Worm (Caenorhabditis elegans) whole organism, L3 larva: ENCODE results near the gene col-141.

Experiments
- ama-1 ChIP-seq: fragments of 150-350 bp; optimal IDR thresholded peaks from 2 replicates; lab custom pipeline; 2018
- fkh-10 ChIP-seq: sonication (generic microtip); optimal IDR thresholded peaks from 2 replicates; lab custom pipeline; 2017; ENCODE audit warnings: missing biosample characterization, missing genetic modification reagents, missing genetic modification characterization
- fos-1 ChIP-seq: fragments of 150-350 bp; optimal IDR thresholded peaks from 2 replicates; lab custom pipeline; 2014; ENCODE audit warnings: missing biosample characterization, missing genetic modification characterization
- lin-39 ChIP-seq: fragments of 150-350 bp; optimal IDR thresholded peaks from 2 replicates; lab custom pipeline; 2018; ENCODE audit warnings: missing biosample characterization, missing genetic modification reagents, missing genetic modification characterization
- nhr-25 ChIP-seq: sonication (generic microtip); optimal IDR thresholded peaks from 2 replicates; lab custom pipeline; 2017; ENCODE audit warnings: missing biosample characterization, missing genetic modification characterization
- skn-1 ChIP-seq: fragments of 150-350 bp; optimal IDR thresholded peaks from 2 replicates; lab custom pipeline; 2014; ENCODE audit warnings: missing biosample characterization, missing genetic modification characterization
- snpc-4 ChIP-seq: fragments of 150-350 bp; optimal IDR thresholded peaks from 2 replicates; lab custom pipeline; 2014; ENCODE audit warnings: missing biosample characterization, missing genetic modification characterization
- zag-1 ChIP-seq: fragments of 150-350 bp; optimal IDR thresholded peaks from 2 replicates; lab custom pipeline; 2014; ENCODE audit warnings: missing biosample characterization, missing genetic modification characterization

DNA sequence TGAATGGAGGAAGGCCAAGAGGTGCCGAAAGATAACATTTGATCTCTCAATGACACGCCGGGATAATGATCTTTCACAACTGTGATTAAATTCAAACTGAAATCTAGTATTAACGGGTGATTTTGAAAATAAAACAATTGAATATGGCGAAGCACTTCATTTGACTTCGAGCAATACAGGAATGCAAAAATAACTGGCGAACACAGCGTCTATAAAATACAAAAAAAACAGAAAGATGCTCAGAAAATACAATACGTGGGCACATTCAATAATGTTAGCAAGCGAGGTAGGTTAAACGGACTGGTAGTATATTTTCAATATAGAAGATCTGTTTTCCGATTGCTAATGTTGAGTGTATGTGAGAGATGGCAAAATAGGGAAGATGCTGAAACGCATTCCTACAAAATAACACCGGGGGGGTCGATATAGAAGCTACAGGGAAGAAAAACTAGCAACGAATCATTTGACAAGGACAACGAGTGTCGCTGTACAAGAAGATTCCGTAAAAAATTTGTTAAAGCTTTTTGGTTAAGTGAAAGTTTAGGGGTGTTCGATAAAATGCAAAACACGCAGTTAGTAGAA, 46.4 kb upstream of the col-141 start:
- TF ChIP-seq zag-1 (tag; lab: Kevin White, UChicago) (no peak), fkh-10 (no peak), snpc-4 (tag; lab: Kevin White, UChicago) (no peak), ama-1 (lab: Kevin White, UChicago) (no peak), nhr-25 (tag; lab: Kevin White, UChicago) (no peak), fos-1 (tag; lab: Kevin White, UChicago) (no peak), lin-39 (tag; lab: Kevin White, UChicago) (no peak), skn-1 (tag; lab: Kevin White, UChicago) (no peak)
